Worm (Caenorhabditis elegans): Measurements from ENCODE around the gene T21D12.12.

- TF ChIP-seq ama-1 (optimal IDR thresholded peaks at IDR 0.05) (no peak), hmg-4 (GFP tag; optimal IDR thresholded peaks at IDR 0.05) (no peak), ets-7 (tag; optimal IDR thresholded peaks at IDR 0.05) (no peak), tbx-37 (GFP tag; conservative IDR thresholded peaks at IDR 0.05) (no peak), sea-1 (GFP tag; conservative IDR thresholded peaks at IDR 0.05) (no peak), B0310.2 (tag; optimal IDR thresholded peaks at IDR 0.05) (no peak), F13C5.2 (tag; optimal IDR thresholded peaks at IDR 0.05) (no peak), hmbx-1 (tag; optimal IDR thresholded peaks at IDR 0.05) (no peak), tra-4 (tag; optimal IDR thresholded peaks at IDR 0.05) (no peak), scrt-1 (GFP tag; IDR thresholded peaks at IDR 0.05) (no peak), flt-1 (GFP tag; IDR thresholded peaks at IDR 0.05) (no peak), pes-1 (GFP tag; IDR thresholded peaks at IDR 0.05) (no peak)
Measured at ce11 chrIV:262460-262859, 3.8 kb upstream of the T21D12.12 start.

Data from whole organism, early embryonic.